Worm (Caenorhabditis elegans) whole organism, L4 larva: ENCODE data around the gene R08D7.7.

ENCODE experiments used
- F10B5.3 ChIP-seq: sonication (generic microtip); optimal IDR thresholded peaks from 2 replicates; lab custom pipeline; 2016; ENCODE audit warnings: mild to moderate bottlenecking, missing genetic modification characterization, missing compliant biosample characterization
- T20F7.1 ChIP-seq: fragments of 200-800 bp; sonication (Bioruptor generic); optimal IDR thresholded peaks from 2 replicates; lab custom pipeline; 2018; ENCODE audit warnings: mild to moderate bottlenecking, missing genetic modification characterization, missing compliant biosample characterization
- Y5F2A.4 ChIP-seq: fragments of 200-800 bp; sonication (Bioruptor generic); optimal IDR thresholded peaks from 2 replicates; lab custom pipeline; 2018; ENCODE audit warnings: mild to moderate bottlenecking, missing genetic modification characterization, missing compliant biosample characterization
- Y75B8A.6 ChIP-seq: fragments of 200-800 bp; sonication (Bioruptor generic); IDR thresholded peaks from 2 replicates; pipeline ENCODE4 v1.3.6; 2022; ENCODE audit warnings: missing genetic modification reagents, missing genetic modification characterization, missing compliant biosample characterization
- ZK337.2 ChIP-seq: fragments of 200-800 bp; sonication (Bioruptor generic); IDR thresholded peaks from 2 replicates; pipeline ENCODE4 v1.3.6; 2022; ENCODE audit warnings: missing genetic modification reagents, missing genetic modification characterization, missing compliant biosample characterization
- ZK546.5 ChIP-seq, 2 experiments: sonication (generic microtip); optimal IDR thresholded peaks; 2 replicates each; lab custom pipeline; 2017; ENCODE audit warnings: missing biosample characterization in 2 of 2, missing genetic modification characterization in 2 of 2
- aha-1 ChIP-seq: fragments of 150-350 bp; peaks from one replicate; lab custom pipeline; 2014; ENCODE audit warnings: missing biosample characterization, missing genetic modification characterization
- aly-2 ChIP-seq: sonication (generic microtip); optimal IDR thresholded peaks from 2 replicates; lab custom pipeline; 2018; ENCODE audit warnings: missing biosample characterization, missing genetic modification characterization
- ceh-28 ChIP-seq: fragments of 150-350 bp; optimal IDR thresholded peaks from 2 replicates; lab custom pipeline; 2014; ENCODE audit warnings: missing biosample characterization, missing genetic modification reagents, missing genetic modification characterization
- ceh-82 ChIP-seq: sonication (generic microtip); optimal IDR thresholded peaks from 2 replicates; lab custom pipeline; 2017; ENCODE audit warnings: missing biosample characterization, missing genetic modification characterization
- ces-1 ChIP-seq: fragments of 150-350 bp; sonication (generic microtip); optimal IDR thresholded peaks from 4 replicates; lab custom pipeline; 2014; ENCODE audit warnings: missing biosample characterization, missing genetic modification reagents, missing genetic modification characterization
- daf-16 ChIP-seq, 3 experiments: sonication (generic microtip); optimal IDR thresholded peaks; 2 replicates each; lab custom pipeline; 2016 to 2017; ENCODE audit warnings: missing genetic modification characterization in 3 of 3, missing genetic modification reagents in 3 of 3, mild to moderate bottlenecking in 2 of 3, missing compliant biosample characterization in 2 of 3, missing biosample characterization in 1 of 3, moderate library complexity in 1 of 3
- dmd-6 ChIP-seq: fragments of 200-800 bp; sonication (Bioruptor generic); IDR thresholded peaks from 2 replicates; pipeline ENCODE4 v1.3.6; 2022; ENCODE audit warnings: missing genetic modification reagents, missing genetic modification characterization, missing compliant biosample characterization
- dmd-8 ChIP-seq: fragments of 200-800 bp; sonication (Bioruptor generic); IDR thresholded peaks from 2 replicates; pipeline ENCODE4 v1.3.6; 2022; ENCODE audit warnings: missing genetic modification characterization, missing compliant biosample characterization
- dpl-1 ChIP-seq: fragments of 150-350 bp; optimal IDR thresholded peaks from 2 replicates; lab custom pipeline; 2014; ENCODE audit warnings: missing biosample characterization, missing genetic modification reagents, missing genetic modification characterization
- dve-1 ChIP-seq: sonication (generic microtip); optimal IDR thresholded peaks from 2 replicates; lab custom pipeline; 2017; ENCODE audit warnings: antibody characterized with exemption, mild to moderate bottlenecking, missing genetic modification characterization, missing compliant biosample characterization; ENCODE audit not compliant: insufficient read depth
- egl-43 ChIP-seq: fragments of 200-800 bp; sonication (Bioruptor generic); IDR thresholded peaks from 2 replicates; pipeline ENCODE4 v1.3.6; 2022; ENCODE audit warnings: missing genetic modification reagents, missing genetic modification characterization, missing compliant biosample characterization
- fkh-10 ChIP-seq: fragments of 150-350 bp; optimal IDR thresholded peaks from 2 replicates; lab custom pipeline; 2014; ENCODE audit warnings: missing biosample characterization, missing genetic modification reagents, missing genetic modification characterization
- fos-1 ChIP-seq: fragments of 150-350 bp; optimal IDR thresholded peaks from 2 replicates; lab custom pipeline; 2014; ENCODE audit warnings: missing biosample characterization, missing genetic modification characterization
- gei-8 ChIP-seq: fragments of 200-800 bp; sonication (Bioruptor generic); optimal IDR thresholded peaks from 2 replicates; lab custom pipeline; 2018; ENCODE audit warnings: mild to moderate bottlenecking, missing genetic modification characterization, missing compliant biosample characterization
- hif-1 ChIP-seq, 2 experiments: sonication (generic microtip); optimal IDR thresholded peaks; 2 replicates each; lab custom pipeline; 2016 to 2017; ENCODE audit warnings: missing compliant biosample characterization in 2 of 2, missing genetic modification characterization in 2 of 2, missing genetic modification reagents in 2 of 2, missing genotype in 2 of 2, mild to moderate bottlenecking in 1 of 2
- hlh-30 ChIP-seq: sonication (generic microtip); optimal IDR thresholded peaks from 2 replicates; lab custom pipeline; 2017; ENCODE audit warnings: antibody characterized with exemption, mild to moderate bottlenecking, missing genetic modification characterization, missing compliant biosample characterization; ENCODE audit not compliant: insufficient read depth
- jun-1 ChIP-seq: fragments of 150-350 bp; optimal IDR thresholded peaks from 2 replicates; lab custom pipeline; 2014; ENCODE audit warnings: missing biosample characterization, missing genetic modification reagents, missing genetic modification characterization
- lin-38 ChIP-seq: fragments of 200-800 bp; sonication (Bioruptor generic); IDR thresholded peaks from 2 replicates; pipeline ENCODE4 v1.3.6; 2022; ENCODE audit warnings: missing genetic modification reagents, missing genetic modification characterization, missing compliant biosample characterization
- mdt-29 ChIP-seq: fragments of 200-800 bp; sonication (Bioruptor generic); IDR thresholded peaks from 2 replicates; pipeline ENCODE4 v1.3.6; 2022; ENCODE audit warnings: missing genetic modification reagents, missing genetic modification characterization, missing compliant biosample characterization
- mxl-3 ChIP-seq: fragments of 200-800 bp; sonication (Bioruptor generic); optimal IDR thresholded peaks from 2 replicates; lab custom pipeline; 2018; ENCODE audit warnings: mild to moderate bottlenecking, missing genetic modification characterization, missing compliant biosample characterization
- nhr-102 ChIP-seq: sonication (generic microtip); optimal IDR thresholded peaks from 2 replicates; lab custom pipeline; 2016; ENCODE audit warnings: mild to moderate bottlenecking, missing genetic modification characterization, moderate library complexity, missing compliant biosample characterization
- nhr-237 ChIP-seq: sonication (generic microtip); optimal IDR thresholded peaks from 2 replicates; lab custom pipeline; 2017; ENCODE audit warnings: missing biosample characterization, missing genetic modification characterization
- nhr-25 ChIP-seq: sonication (generic microtip); optimal IDR thresholded peaks from 2 replicates; lab custom pipeline; 2017; ENCODE audit warnings: missing genetic modification characterization, mild to moderate bottlenecking, missing compliant biosample characterization, antibody characterized with exemption, moderate library complexity, borderline replicate concordance; ENCODE audit not compliant: insufficient read depth
- nhr-41 ChIP-seq: fragments of 200-800 bp; sonication (Bioruptor generic); IDR thresholded peaks from 2 replicates; pipeline ENCODE4 v1.3.6; 2022; ENCODE audit warnings: missing genetic modification reagents, missing genetic modification characterization, missing compliant biosample characterization
- nhr-48 ChIP-seq: sonication (generic microtip); optimal IDR thresholded peaks from 2 replicates; lab custom pipeline; 2016; ENCODE audit warnings: mild to moderate bottlenecking, missing genetic modification characterization, missing compliant biosample characterization
- nhr-6 ChIP-seq: fragments of 150-350 bp; optimal IDR thresholded peaks from 2 replicates; lab custom pipeline; 2014; ENCODE audit warnings: missing biosample characterization, missing genetic modification characterization
- pqm-1 ChIP-seq: sonication (generic microtip); optimal IDR thresholded peaks from 2 replicates; lab custom pipeline; 2017; ENCODE audit warnings: missing biosample characterization, missing genetic modification characterization
- rbr-2 ChIP-seq: sonication (generic microtip); optimal IDR thresholded peaks from 2 replicates; lab custom pipeline; 2016; ENCODE audit warnings: missing genotype, missing genetic modification characterization, missing compliant biosample characterization
- saeg-2 ChIP-seq: fragments of 200-800 bp; sonication (Bioruptor generic); IDR thresholded peaks from 2 replicates; pipeline ENCODE4 v1.3.6; 2022; ENCODE audit warnings: missing genetic modification reagents, missing genetic modification characterization, missing compliant biosample characterization
- skn-1 ChIP-seq: fragments of 150-350 bp; optimal IDR thresholded peaks from 2 replicates; lab custom pipeline; 2014; ENCODE audit warnings: missing biosample characterization, missing genetic modification characterization
- snpc-1.2 ChIP-seq: fragments of 200-800 bp; sonication (Bioruptor generic); IDR thresholded peaks from 2 replicates; pipeline ENCODE4 v1.3.6; 2022; ENCODE audit warnings: missing genetic modification reagents, missing genetic modification characterization, missing compliant biosample characterization
- spr-1 ChIP-seq: sonication (generic microtip); optimal IDR thresholded peaks from 2 replicates; lab custom pipeline; 2016; ENCODE audit warnings: mild to moderate bottlenecking, missing genetic modification characterization, missing compliant biosample characterization
- tag-97 ChIP-seq: fragments of 200-800 bp; sonication (Bioruptor generic); IDR thresholded peaks from 2 replicates; pipeline ENCODE4 v1.3.6; 2022; ENCODE audit warnings: missing genetic modification characterization, missing compliant biosample characterization
- unc-62 ChIP-seq, 3 experiments: fragments of 150-350 bp in 1 of 3; sonication (generic microtip); optimal IDR thresholded peaks in 2 of 3; peaks in 1 of 3; 1 replicate in 1 of 3; 2 replicates in 2 of 3; lab custom pipeline; 2014 to 2017; ENCODE audit warnings: missing biosample characterization in 3 of 3, missing genetic modification characterization in 3 of 3, missing genetic modification reagents in 3 of 3, missing genotype in 1 of 3
- zip-11 ChIP-seq: fragments of 200-800 bp; sonication (Bioruptor generic); IDR thresholded peaks from 2 replicates; pipeline ENCODE4 v1.3.6; 2022; ENCODE audit warnings: missing genetic modification characterization, missing compliant biosample characterization
- ztf-11 ChIP-seq: fragments of 150-350 bp; optimal IDR thresholded peaks from 2 replicates; lab custom pipeline; 2014; ENCODE audit warnings: missing biosample characterization, missing genetic modification characterization

R08D7.7 gene

ce11 chrIII:8986872-8987271 is 3.0 kb upstream of the R08D7.7 start (continued):
- TF ChIP-seq ZK337.2 (GFP tag; lab: Robert Waterston, UW) (no peak), dpl-1 (GFP tag; lab: Kevin White, UChicago) (no peak), snpc-1.2 (GFP tag; lab: Robert Waterston, UW) (no peak), mxl-3 (peak; percentile 78), rbr-2 (tag; lab: Kevin White, UChicago) (no peak), aly-2 (no peak), saeg-2 (GFP tag; lab: Robert Waterston, UW) (no peak), ces-1 (no peak), Y75B8A.6 (GFP tag; lab: Robert Waterston, UW) (no peak), ztf-11 (no peak), jun-1 (tag; lab: Kevin White, UChicago) (no peak), gei-8 (no peak), dmd-8 (GFP tag; lab: Robert Waterston, UW) (no peak), hif-1 (tag; optimal IDR thresholded peaks at IDR 0.05; lab: Kevin White, UChicago) (no peak), ZK546.5 (tag; optimal IDR thresholded peaks at IDR 0.05; lab: Kevin White, UChicago) (no peak), ceh-28 (no peak), nhr-41 (GFP tag; lab: Robert Waterston, UW) (no peak), dmd-6 (no peak), nhr-102 (tag; lab: Kevin White, UChicago) (no peak), mdt-29 (GFP tag; lab: Robert Waterston, UW) (no peak), T20F7.1 (GFP tag; lab: Kevin White, UChicago) (no peak), tag-97 (GFP tag; lab: Robert Waterston, UW) (no peak), zip-11 (no peak), egl-43 (GFP tag; lab: Robert Waterston, UW) (no peak), spr-1 (no peak)

DNA sequence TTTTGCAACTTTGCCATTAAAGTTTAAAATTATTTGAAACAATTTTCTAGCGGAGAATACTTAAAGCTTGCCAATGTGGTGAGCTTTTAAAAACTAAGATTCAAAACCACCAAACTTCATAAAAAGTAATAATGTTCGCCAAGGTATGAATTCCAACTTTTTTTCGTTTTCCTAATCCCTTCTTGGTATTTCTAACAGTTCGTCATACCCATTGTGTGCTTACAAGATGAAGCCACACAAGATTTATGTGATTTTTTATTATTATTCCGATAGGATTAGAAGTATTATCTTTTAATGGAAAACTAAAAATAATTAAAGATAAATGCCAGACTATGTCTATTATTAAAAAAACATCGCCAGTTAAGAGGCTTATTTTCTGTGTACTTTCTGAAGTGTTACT is 1.8 kb upstream of the R08D7.7 start:
- TF ChIP-seq nhr-25 (tag; lab: Kevin White, UChicago) (no peak), F10B5.3 (tag; lab: Kevin White, UChicago) (no peak), fos-1 (tag; lab: Kevin White, UChicago) (no peak), nhr-6 (tag; lab: Kevin White, UChicago) (no peak), fkh-10 (no peak), egl-43 (GFP tag; lab: Robert Waterston, UW) (no peak), skn-1 (no peak), Y5F2A.4 (GFP tag; lab: Kevin White, UChicago) (no peak), nhr-48 (tag; lab: Kevin White, UChicago) (no peak), jun-1 (tag; lab: Kevin White, UChicago) (no peak), dmd-6 (no peak), ceh-82 (tag; lab: Kevin White, UChicago) (no peak), nhr-102 (tag; lab: Kevin White, UChicago) (no peak)

DNA sequence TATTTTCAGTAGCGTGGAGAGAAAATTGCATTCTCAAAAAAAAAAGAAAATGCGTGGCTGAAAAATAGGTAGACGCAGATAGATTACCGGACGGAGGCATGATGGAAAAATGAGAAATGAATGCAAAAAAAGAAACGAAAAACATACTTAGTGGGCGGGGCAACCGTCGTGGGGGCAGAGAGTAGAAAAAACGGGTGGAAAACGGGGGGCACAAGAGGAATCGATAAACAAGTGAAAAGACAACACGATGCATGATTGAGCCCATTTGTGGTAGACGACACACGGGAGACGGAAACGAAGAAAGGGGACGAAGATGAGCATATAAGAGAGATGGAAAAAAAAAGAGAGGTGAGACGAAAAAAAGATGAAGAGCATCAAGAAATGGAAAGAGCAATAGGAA is 1.3 kb upstream of the R08D7.7 start:
- TF ChIP-seq dve-1 (tag; lab: Kevin White, UChicago), result peak; percentile 2
- TF ChIP-seq lin-38, result no peak
- peak in 1 of 2 experiments; percentile 70 for TF ChIP-seq unc-62 (GFP tag; optimal IDR thresholded peaks at IDR 0.05 in 1 of 2; lab: Kevin White, UChicago)
- no peak for TF ChIP-seq unc-62 (tag; optimal IDR thresholded peaks at IDR 0.05; lab: Kevin White, UChicago)
- TF ChIP-seq daf-16 (GFP tag; optimal IDR thresholded peaks at IDR 0.05; lab: Kevin White, UChicago), result no peak
- TF ChIP-seq daf-16 (tag; optimal IDR thresholded peaks at IDR 0.05; lab: Kevin White, UChicago), result peak; percentile 10
- no peak for TF ChIP-seq dmd-8 (GFP tag; lab: Robert Waterston, UW)
- no peak for TF ChIP-seq pqm-1 (tag; lab: Kevin White, UChicago)
- TF ChIP-seq rbr-2 (tag; lab: Kevin White, UChicago), result peak; percentile 38
- TF ChIP-seq spr-1, result no peak
- TF ChIP-seq nhr-237 (tag; lab: Kevin White, UChicago), result no peak
- peak; percentile 18 for TF ChIP-seq hlh-30 (tag; lab: Kevin White, UChicago)
- peak; percentile 94 for TF ChIP-seq aha-1 (tag; lab: Kevin White, UChicago)
